Worm (Caenorhabditis elegans) whole organism, mixed stage, embryonic: ENCODE measurements around the gene dlat-1.

Source experiments
- M03D4.4 ChIP-seq: sonication (generic microtip); optimal IDR thresholded peaks from 2 replicates; lab custom pipeline; 2017; ENCODE audit warnings: mild to moderate bottlenecking, missing genetic modification characterization, missing compliant biosample characterization
- bed-3 ChIP-seq: fragments of 200-800 bp; sonication (Bioruptor generic); optimal IDR thresholded peaks from 3 replicates; lab custom pipeline; 2018; ENCODE audit warnings: mild to moderate bottlenecking, missing genetic modification characterization, moderate library complexity, missing compliant biosample characterization
- blmp-1 ChIP-seq: fragments of 150-350 bp; optimal IDR thresholded peaks from 2 replicates; lab custom pipeline; 2014; ENCODE audit warnings: missing biosample characterization, missing genetic modification characterization
- ceh-43 ChIP-seq: fragments of 200-800 bp; sonication (Bioruptor generic); optimal IDR thresholded peaks from 2 replicates; lab custom pipeline; 2018; ENCODE audit warnings: mild to moderate bottlenecking, missing genetic modification characterization, moderate library complexity, missing compliant biosample characterization
- ceh-83 ChIP-seq: fragments of 200-800 bp; sonication (Bioruptor generic); optimal IDR thresholded peaks from 2 replicates; lab custom pipeline; 2018; ENCODE audit warnings: mild to moderate bottlenecking, missing genetic modification characterization, missing compliant biosample characterization
- ces-1 ChIP-seq: fragments of 150-350 bp; optimal IDR thresholded peaks from 2 replicates; lab custom pipeline; 2014; ENCODE audit warnings: missing biosample characterization, missing genetic modification reagents, missing genetic modification characterization
- cnd-1 ChIP-seq: fragments of 200-800 bp; sonication (Bioruptor generic); optimal IDR thresholded peaks from 2 replicates; lab custom pipeline; 2018; ENCODE audit warnings: mild to moderate bottlenecking, missing genetic modification characterization, missing compliant biosample characterization
- elt-1 ChIP-seq: sonication (generic microtip); optimal IDR thresholded peaks from 2 replicates; lab custom pipeline; 2017; ENCODE audit warnings: missing genetic modification characterization, mild to moderate bottlenecking, missing compliant biosample characterization, antibody characterized with exemption, moderate library complexity, borderline replicate concordance; ENCODE audit not compliant: insufficient read depth
- elt-3 ChIP-seq: fragments of 150-350 bp; optimal IDR thresholded peaks from 2 replicates; lab custom pipeline; 2014; ENCODE audit warnings: missing biosample characterization, missing genetic modification characterization
- flh-1 ChIP-seq: fragments of 200-800 bp; sonication (Bioruptor generic); optimal IDR thresholded peaks from 2 replicates; lab custom pipeline; 2018; ENCODE audit warnings: mild to moderate bottlenecking, missing genetic modification characterization, moderate library complexity, missing compliant biosample characterization
- ham-2 ChIP-seq: fragments of 200-800 bp; sonication (Bioruptor generic); optimal IDR thresholded peaks from 2 replicates; lab custom pipeline; 2018; ENCODE audit warnings: mild to moderate bottlenecking, missing genetic modification characterization, missing compliant biosample characterization
- hlh-1 ChIP-seq: fragments of 150-350 bp; optimal IDR thresholded peaks from 2 replicates; lab custom pipeline; 2014; ENCODE audit warnings: missing biosample characterization, missing genetic modification reagents, missing genetic modification characterization
- lin-13 ChIP-seq: fragments of 150-350 bp; optimal IDR thresholded peaks from 2 replicates; lab custom pipeline; 2014; ENCODE audit warnings: missing biosample characterization, missing genetic modification characterization
- lsy-2 ChIP-seq: fragments of 150-350 bp; optimal IDR thresholded peaks from 2 replicates; lab custom pipeline; 2014; ENCODE audit warnings: missing biosample characterization, missing genetic modification characterization
- mab-5 ChIP-seq: fragments of 150-350 bp; optimal IDR thresholded peaks from 2 replicates; lab custom pipeline; 2014; ENCODE audit warnings: missing biosample characterization, missing genetic modification characterization
- mep-1 ChIP-seq: fragments of 150-350 bp; optimal IDR thresholded peaks from 2 replicates; lab custom pipeline; 2017; ENCODE audit warnings: missing biosample characterization, missing genetic modification reagents, missing genetic modification characterization, inconsistent platforms
- mls-2 ChIP-seq: sonication (generic microtip); optimal IDR thresholded peaks from 2 replicates; lab custom pipeline; 2016; ENCODE audit warnings: mild to moderate bottlenecking, missing genetic modification characterization, moderate library complexity, missing compliant biosample characterization
- nhr-12 ChIP-seq: fragments of 150-350 bp; optimal IDR thresholded peaks from 2 replicates; lab custom pipeline; 2014; ENCODE audit warnings: missing biosample characterization, missing genetic modification characterization
- nhr-237 ChIP-seq: fragments of 150-350 bp; optimal IDR thresholded peaks from 2 replicates; lab custom pipeline; 2014; ENCODE audit warnings: missing biosample characterization, missing genetic modification characterization
- nhr-28 ChIP-seq: fragments of 150-350 bp; optimal IDR thresholded peaks from 2 replicates; lab custom pipeline; 2014; ENCODE audit warnings: missing biosample characterization, missing genetic modification characterization
- nhr-76 ChIP-seq: sonication (generic microtip); optimal IDR thresholded peaks from 2 replicates; lab custom pipeline; 2017; ENCODE audit warnings: missing biosample characterization, missing genetic modification characterization
- pha-4 ChIP-seq: fragments of 150-350 bp; optimal IDR thresholded peaks from 2 replicates; lab custom pipeline; 2018; ENCODE audit warnings: missing biosample characterization, missing genetic modification reagents, missing genetic modification characterization
- sem-2 ChIP-seq: fragments of 200-800 bp; sonication (Bioruptor generic); optimal IDR thresholded peaks from 2 replicates; lab custom pipeline; 2018; ENCODE audit warnings: mild to moderate bottlenecking, missing genetic modification characterization, missing compliant biosample characterization
- snpc-4 ChIP-seq: fragments of 150-350 bp; optimal IDR thresholded peaks from 2 replicates; lab custom pipeline; 2014; ENCODE audit warnings: missing biosample characterization, missing genetic modification characterization
- sptf-1 ChIP-seq: sonication (generic microtip); optimal IDR thresholded peaks from 2 replicates; lab custom pipeline; 2017; ENCODE audit warnings: mild to moderate bottlenecking, missing genetic modification characterization, moderate library complexity, missing compliant biosample characterization
- unc-120 ChIP-seq: sonication (generic microtip); optimal IDR thresholded peaks from 2 replicates; lab custom pipeline; 2017; ENCODE audit warnings: missing genetic modification characterization, missing compliant biosample characterization; ENCODE audit not compliant: poor library complexity, severe bottlenecking
- unc-39 ChIP-seq: fragments of 150-350 bp; optimal IDR thresholded peaks from 2 replicates; lab custom pipeline; 2014; ENCODE audit warnings: missing biosample characterization, missing genetic modification characterization
- unc-62 ChIP-seq: fragments of 150-350 bp; optimal IDR thresholded peaks from 2 replicates; lab custom pipeline; 2014; ENCODE audit warnings: missing biosample characterization, missing genetic modification reagents, missing genetic modification characterization
- zip-8 ChIP-seq: fragments of 150-350 bp; optimal IDR thresholded peaks from 2 replicates; lab custom pipeline; 2014; ENCODE audit warnings: missing biosample characterization, missing genetic modification characterization
- ztf-11 ChIP-seq: fragments of 150-350 bp; optimal IDR thresholded peaks from 2 replicates; lab custom pipeline; 2014; ENCODE audit warnings: missing biosample characterization, missing genetic modification characterization

The dlat-1 gene

DNA sequence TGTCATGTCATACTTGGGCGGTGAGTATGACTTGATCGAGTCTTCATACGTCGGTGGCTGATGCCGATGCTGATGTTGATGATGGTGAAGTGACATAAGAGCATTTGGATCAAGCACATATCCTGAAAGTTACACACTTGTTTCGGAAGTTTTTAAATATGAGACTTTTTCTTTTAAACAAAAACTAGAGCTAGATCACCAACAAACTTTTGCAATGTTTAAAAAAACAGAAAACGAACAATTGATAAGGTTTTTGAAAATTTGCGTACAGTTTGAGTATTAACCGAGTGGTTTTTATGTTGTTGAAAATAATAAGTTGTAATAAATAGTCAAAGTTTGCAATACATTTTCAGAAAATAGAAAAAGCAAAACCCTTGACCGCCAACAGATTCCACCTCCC is 37.5 kb upstream of the dlat-1 start, which contains the start of gene R02D5.4:
Gene R02D5.4 (minus strand): TSS at position 101 of the 400 bp plus-strand sequence.
- TF ChIP-seq unc-39 (tag; lab: Kevin White, UChicago) = no peak
- no peak for TF ChIP-seq elt-3 (tag; lab: Kevin White, UChicago)
- TF ChIP-seq ceh-83 (GFP tag; lab: Kevin White, UChicago) = no peak
- TF ChIP-seq ces-1 = no peak
- TF ChIP-seq M03D4.4 (tag; lab: Kevin White, UChicago) = no peak
- TF ChIP-seq cnd-1 = no peak
- no peak for TF ChIP-seq pha-4 (tag; lab: Kevin White, UChicago)
- TF ChIP-seq lin-13 (tag; lab: Kevin White, UChicago) = no peak
- TF ChIP-seq mab-5 (tag; lab: Kevin White, UChicago) = no peak
- TF ChIP-seq hlh-1 (tag; lab: Kevin White, UChicago) = no peak
- no peak for TF ChIP-seq nhr-237
- TF ChIP-seq ham-2 (GFP tag; lab: Kevin White, UChicago) = no peak
- no peak for TF ChIP-seq nhr-28 (tag; lab: Kevin White, UChicago)
- TF ChIP-seq sptf-1 = no peak

DNA sequence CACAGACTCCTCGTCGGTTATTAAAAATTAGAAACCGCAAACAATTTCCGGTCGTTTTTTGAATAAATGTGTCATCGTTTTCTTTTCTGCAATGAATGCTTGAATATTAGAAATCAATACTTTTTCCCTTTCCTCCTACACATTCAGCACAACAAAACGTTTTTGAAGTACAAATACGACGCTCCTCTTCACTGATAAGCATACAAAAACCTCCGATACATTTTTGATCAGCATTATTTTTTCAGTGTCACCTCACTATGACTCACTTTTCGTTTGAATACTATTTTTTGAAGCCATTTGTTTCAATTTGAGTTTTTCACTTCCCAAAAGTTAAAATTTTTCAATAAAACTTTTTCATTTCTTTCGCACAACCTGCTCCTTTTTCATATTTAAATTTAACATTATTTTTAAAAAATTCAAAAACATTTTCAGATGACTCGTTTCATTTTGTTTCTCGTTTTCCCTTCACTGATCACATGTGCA is 35.7 kb upstream of the dlat-1 start, which contains the start of gene R02D5.3:
Gene R02D5.3 (plus strand): TSS at position 433 of the 483 bp plus-strand sequence.
- TF ChIP-seq snpc-4 (tag; lab: Kevin White, UChicago) = no peak
- no peak for TF ChIP-seq lsy-2 (tag; lab: Kevin White, UChicago)
- TF ChIP-seq unc-120 (tag; lab: Kevin White, UChicago) = no peak
- no peak for TF ChIP-seq M03D4.4 (tag; lab: Kevin White, UChicago)
- no peak for TF ChIP-seq unc-39 (tag; lab: Kevin White, UChicago)
- no peak for TF ChIP-seq lin-13 (tag; lab: Kevin White, UChicago)
- no peak for TF ChIP-seq elt-1 (tag; lab: Kevin White, UChicago)
- no peak for TF ChIP-seq ztf-11

- TF ChIP-seq M03D4.4 (tag; lab: Kevin White, UChicago) (no peak), nhr-76 (tag; lab: Kevin White, UChicago) (no peak), unc-62 (GFP tag; lab: Kevin White, UChicago) (no peak), cnd-1 (no peak), sem-2 (no peak), elt-1 (tag; lab: Kevin White, UChicago) (no peak), flh-1 (GFP tag; lab: Kevin White, UChicago) (no peak), blmp-1 (tag; lab: Kevin White, UChicago) (no peak), mab-5 (tag; lab: Kevin White, UChicago) (no peak), ceh-43 (GFP tag; lab: Kevin White, UChicago) (no peak), zip-8 (tag; lab: Kevin White, UChicago) (no peak), lin-13 (tag; lab: Kevin White, UChicago) (no peak), sptf-1 (no peak), nhr-237 (no peak), ceh-83 (GFP tag; lab: Kevin White, UChicago) (no peak), nhr-28 (tag; lab: Kevin White, UChicago) (no peak), mep-1 (tag; lab: Kevin White, UChicago) (no peak), nhr-12 (tag; lab: Kevin White, UChicago) (no peak), ces-1 (no peak)
Measured at ce11 chrV:14481987-14482386, 34.9 kb upstream of the dlat-1 start, which contains the start of gene R02D5.10. TSS of gene R02D5.10 (plus strand) at chrV:14482287.

DNA sequence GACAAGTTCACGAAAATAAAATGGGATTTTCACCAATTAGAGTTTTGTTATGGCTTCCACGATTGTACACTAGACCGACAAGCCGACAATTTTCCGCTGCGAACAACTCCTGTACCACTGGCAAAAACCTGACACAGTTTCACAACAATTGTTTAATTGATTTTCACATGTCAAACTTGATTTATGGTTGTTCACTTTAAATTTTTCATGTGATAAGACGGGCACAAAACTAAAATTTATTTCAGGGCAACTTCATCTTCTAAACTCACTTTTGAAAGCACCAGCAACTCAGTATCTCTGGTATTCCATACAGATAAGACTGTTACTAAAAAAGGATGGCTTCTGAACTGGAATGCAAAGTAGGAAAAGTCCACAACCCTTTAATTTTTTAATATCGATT is 34.3 kb upstream of the dlat-1 start, which contains the start of gene R02D5.7:
Gene R02D5.7 (minus strand): TSS at position 101 of the 400 bp plus-strand sequence.
- TF ChIP-seq zip-8 (tag; lab: Kevin White, UChicago) (no peak), snpc-4 (tag; lab: Kevin White, UChicago) (no peak), mls-2 (tag; lab: Kevin White, UChicago) (no peak), nhr-76 (tag; lab: Kevin White, UChicago) (no peak), sem-2 (no peak), elt-1 (tag; lab: Kevin White, UChicago) (no peak), bed-3 (no peak), lsy-2 (tag; lab: Kevin White, UChicago) (no peak), M03D4.4 (tag; lab: Kevin White, UChicago) (no peak)
- TF ChIP-seq, all 35 proteins: peak for 0

DNA sequence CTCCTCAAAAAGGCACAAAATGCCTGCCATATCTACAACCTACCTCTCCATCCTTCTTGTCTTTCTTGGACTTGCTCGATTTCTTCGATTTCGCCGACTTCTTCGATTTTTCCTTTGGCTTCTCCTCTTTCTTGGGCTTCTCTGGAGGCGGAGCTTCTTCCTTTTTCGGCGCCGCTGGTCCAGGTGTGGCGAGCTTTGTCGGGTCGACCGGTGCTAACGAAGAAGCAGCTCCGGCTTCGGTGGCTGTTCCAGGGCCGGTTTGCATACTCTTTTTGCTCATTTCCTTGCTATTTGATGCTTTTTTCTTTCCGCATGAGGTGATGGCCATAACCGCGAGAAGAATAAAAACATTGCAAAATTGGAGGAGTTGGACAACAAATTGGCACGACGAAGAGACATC is 33.4 kb upstream of the dlat-1 start:
- TF ChIP-seq snpc-4 (tag; lab: Kevin White, UChicago) (no peak), ceh-83 (GFP tag; lab: Kevin White, UChicago) (no peak), lin-13 (tag; lab: Kevin White, UChicago) (no peak), mab-5 (tag; lab: Kevin White, UChicago) (no peak), nhr-237 (no peak), blmp-1 (tag; lab: Kevin White, UChicago) (no peak), ztf-11 (no peak), unc-39 (tag; lab: Kevin White, UChicago) (no peak), sptf-1 (no peak), nhr-76 (tag; lab: Kevin White, UChicago) (no peak), unc-62 (GFP tag; lab: Kevin White, UChicago) (no peak)
- TF ChIP-seq, all 35 proteins: peak for 0
